Fruit fly (Drosophila melanogaster) whole organism, embryonic: ENCODE data around the gene CG18234.

Source experiments
- Ada2b ChIP-seq: fragments of 200-800 bp; sonication (Bioruptor generic); IDR thresholded peaks from 2 replicates; pipeline ENCODE4 v1.3.6; 2022; ENCODE audit warnings: missing biosample characterization, missing genetic modification characterization
- CG13296 ChIP-seq: fragments of 200-800 bp; sonication (Bioruptor generic); optimal IDR thresholded peaks from 3 replicates; lab custom pipeline; 2018; ENCODE audit warnings: missing biosample characterization, mild to moderate bottlenecking, missing genetic modification characterization
- CG14965 ChIP-seq: fragments of 200-800 bp; sonication (Bioruptor generic); optimal IDR thresholded peaks from 2 replicates; lab custom pipeline; 2016; ENCODE audit warnings: missing biosample characterization, missing genetic modification characterization, borderline replicate concordance
- CG15269 ChIP-seq: fragments of 200-800 bp; sonication (Bioruptor generic); optimal IDR thresholded peaks from 2 replicates; lab custom pipeline; 2018; ENCODE audit warnings: missing biosample characterization, mild to moderate bottlenecking, missing genetic modification characterization, moderate library complexity
- CG15479 ChIP-seq: fragments of 200-800 bp; sonication (Bioruptor generic); optimal IDR thresholded peaks from 3 replicates; lab custom pipeline; 2019; ENCODE audit warnings: missing biosample characterization, mild to moderate bottlenecking, missing genetic modification characterization, moderate library complexity
- CG15696 ChIP-seq: fragments of 200-800 bp; sonication (Bioruptor generic); optimal IDR thresholded peaks from 2 replicates; lab custom pipeline; 2019; ENCODE audit warnings: missing biosample characterization, mild to moderate bottlenecking, missing genetic modification characterization, moderate library complexity
- CG2678 ChIP-seq: fragments of 200-800 bp; sonication (Bioruptor generic); optimal IDR thresholded peaks from 3 replicates; lab custom pipeline; 2019; ENCODE audit warnings: missing biosample characterization, mild to moderate bottlenecking, missing genetic modification characterization, moderate library complexity
- CG4707 ChIP-seq: fragments of 200-800 bp; sonication (Bioruptor generic); optimal IDR thresholded peaks from 2 replicates; lab custom pipeline; 2018; ENCODE audit warnings: missing biosample characterization, mild to moderate bottlenecking, missing genetic modification characterization, moderate library complexity
- CG5245 ChIP-seq: fragments of 200-800 bp; sonication (Bioruptor generic); optimal IDR thresholded peaks from 3 replicates; lab custom pipeline; 2016; ENCODE audit warnings: missing biosample characterization, missing genetic modification characterization
- CG7271 ChIP-seq: fragments of 200-800 bp; sonication (Bioruptor generic); optimal IDR thresholded peaks from 2 replicates; lab custom pipeline; 2018; ENCODE audit warnings: missing biosample characterization, mild to moderate bottlenecking, missing genetic modification characterization, moderate library complexity
- CG7372 ChIP-seq: fragments of 200-800 bp; sonication (Bioruptor generic); IDR thresholded peaks from 2 replicates; pipeline ENCODE4 v1.3.6; 2022; ENCODE audit warnings: missing biosample characterization, missing genetic modification characterization
- CG8089 ChIP-seq: fragments of 200-800 bp; sonication (Bioruptor generic); optimal IDR thresholded peaks from 3 replicates; lab custom pipeline; 2016; ENCODE audit warnings: missing biosample characterization, missing genetic modification characterization
- CG8281 ChIP-seq: fragments of 200-800 bp; sonication (Bioruptor generic); optimal IDR thresholded peaks from 2 replicates; lab custom pipeline; 2018; ENCODE audit warnings: missing biosample characterization, mild to moderate bottlenecking, missing genetic modification characterization, moderate library complexity
- CG8478 ChIP-seq: fragments of >200 bp; optimal IDR thresholded peaks from 2 replicates; lab custom pipeline; 2018
- CG9609 ChIP-seq: fragments of 200-800 bp; sonication (Bioruptor generic); optimal IDR thresholded peaks from 3 replicates; lab custom pipeline; 2016; ENCODE audit warnings: missing biosample characterization, missing genetic modification characterization
- CG9817 ChIP-seq: fragments of 200-800 bp; sonication (Bioruptor generic); optimal IDR thresholded peaks from 2 replicates; lab custom pipeline; 2018; ENCODE audit warnings: missing biosample characterization, mild to moderate bottlenecking, missing genetic modification characterization, moderate library complexity
- Camta ChIP-seq: fragments of 200-800 bp; sonication (Bioruptor generic); optimal IDR thresholded peaks from 2 replicates; lab custom pipeline; 2016; ENCODE audit warnings: missing biosample characterization, missing genetic modification characterization
- Dek ChIP-seq: fragments of 200-800 bp; sonication (Bioruptor generic); optimal IDR thresholded peaks from 3 replicates; lab custom pipeline; 2019; ENCODE audit warnings: missing biosample characterization, mild to moderate bottlenecking, missing genetic modification characterization, moderate library complexity
- Ets65A ChIP-seq: fragments of 200-800 bp; sonication (Bioruptor generic); peaks from one replicate; lab custom pipeline; 2016; ENCODE audit warnings: missing biosample characterization, missing genetic modification characterization
- Hey ChIP-seq: fragments of 200-800 bp; sonication (Bioruptor generic); optimal IDR thresholded peaks from 3 replicates; lab custom pipeline; 2018; ENCODE audit warnings: missing biosample characterization, mild to moderate bottlenecking, missing genetic modification characterization
- HmgD ChIP-seq: fragments of 200-800 bp; sonication (Bioruptor generic); optimal IDR thresholded peaks from 3 replicates; lab custom pipeline; 2016; ENCODE audit warnings: missing biosample characterization, missing genetic modification characterization
- Hr3 ChIP-seq: fragments of 200-800 bp; sonication (Bioruptor generic); optimal IDR thresholded peaks from 3 replicates; lab custom pipeline; 2016; ENCODE audit warnings: missing biosample characterization, missing genetic modification characterization
- Hsf ChIP-seq: fragments of 200-800 bp; sonication (Bioruptor generic); optimal IDR thresholded peaks from 3 replicates; lab custom pipeline; 2016; ENCODE audit warnings: missing biosample characterization, missing genetic modification characterization
- Kr ChIP-seq: fragments of 200-800 bp; sonication (Bioruptor generic); optimal IDR thresholded peaks from 2 replicates; lab custom pipeline; 2017; ENCODE audit warnings: missing biosample characterization, mild to moderate bottlenecking, missing genetic modification characterization
- NFAT ChIP-seq: fragments of 200-800 bp; sonication (Bioruptor generic); IDR thresholded peaks from 2 replicates; pipeline ENCODE4 v1.3.6; 2022; ENCODE audit warnings: missing biosample characterization, missing genetic modification characterization
- Sin3A ChIP-seq: fragments of >200 bp; optimal IDR thresholded peaks from 2 replicates; lab custom pipeline; 2018
- Trl ChIP-seq, 3 experiments: fragments of >200 bp in 2 of 3; fragments of 200-800 bp in 1 of 3; sonication (Bioruptor generic) in 1 of 3; optimal IDR thresholded peaks; 2 replicates in 1 of 3; 3 replicates in 2 of 3; lab custom pipeline; 2016 to 2017; ENCODE audit warnings: missing biosample characterization in 1 of 3, missing genetic modification characterization in 1 of 3
- ash1 ChIP-seq: fragments of 200-800 bp; sonication (Bioruptor generic); optimal IDR thresholded peaks from 2 replicates; lab custom pipeline; 2018; ENCODE audit warnings: missing biosample characterization, mild to moderate bottlenecking, missing genetic modification characterization
- az2 ChIP-seq: fragments of 200-800 bp; sonication (Bioruptor generic); optimal IDR thresholded peaks from 3 replicates; lab custom pipeline; 2016; ENCODE audit warnings: missing biosample characterization, missing genetic modification characterization
- cad ChIP-seq: fragments of >200 bp; optimal IDR thresholded peaks from 2 replicates; lab custom pipeline; 2017; ENCODE audit warnings: missing biosample characterization, missing genetic modification characterization
- crc ChIP-seq: fragments of 200-800 bp; sonication (Bioruptor generic); optimal IDR thresholded peaks from 2 replicates; lab custom pipeline; 2016; ENCODE audit warnings: missing biosample characterization, missing genetic modification characterization
- disco-r ChIP-seq: fragments of 200-800 bp; sonication (Bioruptor generic); optimal IDR thresholded peaks from 2 replicates; lab custom pipeline; 2016; ENCODE audit warnings: missing biosample characterization, missing genetic modification characterization
- dm ChIP-seq: fragments of 200-800 bp; sonication (Bioruptor generic); optimal IDR thresholded peaks from 3 replicates; lab custom pipeline; 2016; ENCODE audit warnings: missing biosample characterization, missing genetic modification characterization
- ind ChIP-seq: fragments of 200-800 bp; sonication (Bioruptor generic); optimal IDR thresholded peaks from 3 replicates; lab custom pipeline; 2016; ENCODE audit warnings: missing biosample characterization, missing genetic modification characterization
- lbe ChIP-seq: fragments of 200-800 bp; sonication (Bioruptor generic); optimal IDR thresholded peaks from 2 replicates; lab custom pipeline; 2016; ENCODE audit warnings: missing biosample characterization, mild to moderate bottlenecking, missing genetic modification characterization
- so ChIP-seq: fragments of 200-800 bp; sonication (Bioruptor generic); IDR thresholded peaks from 3 replicates; pipeline ENCODE4 v1.3.6; 2022; ENCODE audit warnings: missing biosample characterization, missing genetic modification characterization
- trem ChIP-seq: fragments of 200-800 bp; optimal IDR thresholded peaks from 3 replicates; lab custom pipeline; 2019; ENCODE audit warnings: missing biosample characterization, mild to moderate bottlenecking, missing genetic modification characterization, moderate library complexity
- unpg ChIP-seq: fragments of 200-800 bp; sonication (Bioruptor generic); optimal IDR thresholded peaks from 3 replicates; lab custom pipeline; 2018; ENCODE audit warnings: missing biosample characterization, mild to moderate bottlenecking, missing genetic modification characterization, moderate library complexity
- zen ChIP-seq: fragments of 200-800 bp; sonication (Bioruptor generic); optimal IDR thresholded peaks from 3 replicates; lab custom pipeline; 2018; ENCODE audit warnings: missing biosample characterization, mild to moderate bottlenecking, missing genetic modification characterization, moderate library complexity

CG18234 gene

dm6 chr3L:18603125-18603524 lies at the start of gene CG18234:
TSS of gene CG18234 (plus strand) at chr3L:18603425.
- TF ChIP-seq CG15696 (tag; lab: Kevin White, UChicago) (no peak), trem (no peak), CG14965 (no peak), Dek (no peak), dm (GFP tag; lab: Kevin White, UChicago) (no peak), ind (GFP tag; lab: Kevin White, UChicago) (no peak), Hr3 (GFP tag; lab: Kevin White, UChicago) (no peak), CG4707 (GFP tag; lab: Kevin White, UChicago) (no peak)
- TF ChIP-seq, all 482 proteins: peak for 0

- TF ChIP-seq CG15479 (peak; percentile 32), crc (GFP tag; lab: Kevin White, UChicago) (no peak), Trl (optimal IDR thresholded peaks at IDR 0.05; lab: Kevin White, UChicago) (peak in 1 of 2 experiments; percentile 13), Trl (GFP tag; optimal IDR thresholded peaks at IDR 0.05; lab: Kevin White, UChicago) (no peak)
Measured at dm6 chr3L:18559958-18560357, 43.3 kb upstream of the CG18234 start, which contains the start of gene AstC-R1. TSS of gene AstC-R1 (plus strand) at chr3L:18560258.

- peak; percentile 53 for TF ChIP-seq cad (GFP tag; lab: Kevin White, UChicago)
- TF ChIP-seq ash1, result no peak
- TF ChIP-seq Sin3A, result no peak
- TF ChIP-seq CG8281 (tag; lab: Kevin White, UChicago), result no peak
- no peak for TF ChIP-seq NFAT (GFP tag; lab: Robert Waterston, UW)
- no peak for TF ChIP-seq Ada2b (GFP tag; lab: Robert Waterston, UW)
- no peak for TF ChIP-seq Ets65A (GFP tag; lab: Kevin White, UChicago)
- no peak for TF ChIP-seq CG5245 (GFP tag; lab: Kevin White, UChicago)
- TF ChIP-seq CG15269 (tag; lab: Kevin White, UChicago), result no peak
- TF ChIP-seq CG7372 (GFP tag; lab: Robert Waterston, UW), result no peak
- no peak for TF ChIP-seq lbe (GFP tag; lab: Kevin White, UChicago)
- peak; percentile 50 for TF ChIP-seq zen
- TF ChIP-seq unpg (GFP tag; lab: Kevin White, UChicago), result no peak
- TF ChIP-seq az2, result no peak
- no peak for TF ChIP-seq Hey (tag; lab: Kevin White, UChicago)
- TF ChIP-seq CG2678 (tag; lab: Kevin White, UChicago), result no peak
Measured at dm6 chr3L:18588387-18588786, 14.8 kb upstream of the CG18234 start, which contains the start of gene CG7271. TSS of gene CG7271 (plus strand) at chr3L:18588759.

DNA sequence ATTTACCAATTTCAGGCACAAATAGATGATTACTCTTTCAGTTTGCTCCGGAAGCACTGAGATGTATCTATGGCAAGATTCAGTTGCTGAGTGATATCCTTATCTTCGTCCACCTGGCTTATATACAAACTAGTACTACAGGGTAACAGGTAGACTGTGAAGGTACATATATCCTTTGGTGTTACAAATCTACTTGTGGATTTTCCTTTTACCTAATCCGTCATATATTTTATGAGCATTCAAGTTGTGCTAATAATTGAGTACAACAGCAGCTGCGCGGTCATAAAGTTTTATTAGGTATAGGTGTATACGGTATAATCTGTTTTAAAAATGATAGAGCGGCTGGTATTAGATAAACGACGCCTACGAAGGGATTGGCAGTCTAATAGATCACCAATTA lies 9.6 kb upstream of the CG18234 start, which contains the start of gene term:
Gene term (minus strand): TSS at position 101 of the 400 bp plus-strand sequence.
- TF ChIP-seq CG7271 (peak; percentile 80), CG15479 (peak; percentile 7), so (GFP tag; lab: Robert Waterston, UW) (no peak), cad (GFP tag; lab: Kevin White, UChicago) (peak; percentile 15)

DNA sequence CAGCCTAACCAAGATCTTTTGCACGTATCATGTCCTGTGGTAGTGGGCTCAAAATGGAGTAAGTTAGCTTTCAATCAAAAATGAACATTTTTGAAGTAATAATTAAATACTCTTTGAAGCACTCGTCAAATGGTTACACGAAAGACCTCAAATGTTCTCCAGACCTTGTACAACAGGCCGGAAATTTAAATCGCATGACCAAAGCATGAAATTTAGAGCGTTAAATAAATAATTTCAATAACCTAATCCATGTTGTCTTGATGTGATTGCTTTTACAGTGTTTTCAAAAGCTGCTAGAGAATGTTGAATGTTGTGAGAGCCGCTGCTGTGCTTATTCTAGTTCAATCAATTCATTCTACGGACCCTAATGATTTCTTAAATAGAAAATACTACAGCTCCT lies 1.9 kb downstream of the CG18234 start, which contains the start of gene CG18233:
Gene CG18233 (plus strand): TSS at position 301 of the 400 bp plus-strand sequence.
- TF ChIP-seq CG9817 (tag; lab: Kevin White, UChicago), result no peak
- TF ChIP-seq CG8089 (GFP tag; lab: Kevin White, UChicago), result no peak
- no peak for TF ChIP-seq CG13296 (GFP tag; lab: Kevin White, UChicago)
- TF ChIP-seq Camta (GFP tag; lab: Kevin White, UChicago), result no peak
- TF ChIP-seq CG8478, result no peak
- no peak for TF ChIP-seq Kr (GFP tag; lab: Kevin White, UChicago)
- TF ChIP-seq disco-r (GFP tag; lab: Kevin White, UChicago), result no peak
- TF ChIP-seq Ets65A (GFP tag; lab: Kevin White, UChicago), result no peak
- TF ChIP-seq HmgD (GFP tag; lab: Kevin White, UChicago), result no peak
- no peak for TF ChIP-seq Hsf (GFP tag; lab: Kevin White, UChicago)
- no peak for TF ChIP-seq CG9609 (GFP tag; lab: Kevin White, UChicago)
